Fruit fly (Drosophila melanogaster) whole organism, embryonic: ENCODE data around the gene CG7646.

ENCODE experiments used
- CG10147 ChIP-seq: fragments of 200-800 bp; sonication (Bioruptor generic); optimal IDR thresholded peaks from 2 replicates; lab custom pipeline; 2019; ENCODE audit warnings: missing biosample characterization, mild to moderate bottlenecking, missing genetic modification characterization, moderate library complexity
- CG1024 ChIP-seq: fragments of 200-800 bp; sonication (Bioruptor generic); IDR thresholded peaks from 2 replicates; pipeline ENCODE4 v1.3.6; 2022; ENCODE audit warnings: missing biosample characterization, missing genetic modification characterization
- CG10431 ChIP-seq: fragments of 200-800 bp; sonication (Bioruptor generic); optimal IDR thresholded peaks from 3 replicates; lab custom pipeline; 2018; ENCODE audit warnings: missing biosample characterization, mild to moderate bottlenecking, missing genetic modification characterization
- CG10462 ChIP-seq: fragments of 200-800 bp; sonication (Bioruptor generic); optimal IDR thresholded peaks from 2 replicates; lab custom pipeline; 2016; ENCODE audit warnings: missing biosample characterization, missing genetic modification characterization
- CG1233 ChIP-seq: fragments of 200-800 bp; sonication (Bioruptor generic); optimal IDR thresholded peaks from 4 replicates; lab custom pipeline; 2018; ENCODE audit warnings: missing biosample characterization, mild to moderate bottlenecking, missing genetic modification characterization
- CG12942 ChIP-seq: fragments of 200-800 bp; sonication (Bioruptor generic); optimal IDR thresholded peaks from 3 replicates; lab custom pipeline; 2016; ENCODE audit warnings: missing biosample characterization, missing genetic modification characterization
- CG1529 ChIP-seq: fragments of 200-800 bp; sonication (Bioruptor generic); optimal IDR thresholded peaks from 3 replicates; lab custom pipeline; 2018; ENCODE audit warnings: missing biosample characterization, missing genetic modification characterization
- CG17612 ChIP-seq: fragments of 200-800 bp; sonication (Bioruptor generic); IDR thresholded peaks from 2 replicates; pipeline ENCODE4 v1.3.6; 2022; ENCODE audit warnings: missing biosample characterization, missing genetic modification characterization
- CG2889 ChIP-seq: fragments of 200-800 bp; sonication (Bioruptor generic); IDR thresholded peaks from 3 replicates; pipeline ENCODE4 v1.3.6; 2022; ENCODE audit warnings: missing biosample characterization, missing genetic modification characterization
- CG31365 ChIP-seq: fragments of 200-800 bp; sonication (Bioruptor generic); optimal IDR thresholded peaks from 2 replicates; lab custom pipeline; 2018; ENCODE audit warnings: missing biosample characterization, mild to moderate bottlenecking, missing genetic modification characterization
- CG3163 ChIP-seq: fragments of 200-800 bp; sonication (Bioruptor generic); optimal IDR thresholded peaks from 3 replicates; lab custom pipeline; 2016; ENCODE audit warnings: missing biosample characterization, missing genetic modification characterization
- CG4360 ChIP-seq: fragments of 200-800 bp; sonication (Bioruptor generic); IDR thresholded peaks from 2 replicates; pipeline ENCODE4 v1.3.6; 2022; ENCODE audit warnings: missing biosample characterization, missing genetic modification characterization
- CG7786 ChIP-seq: fragments of 200-800 bp; sonication (Bioruptor generic); optimal IDR thresholded peaks from 2 replicates; lab custom pipeline; 2016; ENCODE audit warnings: missing biosample characterization, missing genetic modification characterization
- CG8924 ChIP-seq: fragments of 200-800 bp; optimal IDR thresholded peaks from 3 replicates; lab custom pipeline; 2019; ENCODE audit warnings: missing biosample characterization, mild to moderate bottlenecking, missing genetic modification characterization, moderate library complexity
- Deaf1 ChIP-seq: fragments of 200-800 bp; optimal IDR thresholded peaks from 3 replicates; lab custom pipeline; 2019; ENCODE audit warnings: missing biosample characterization, mild to moderate bottlenecking, missing genetic modification characterization, moderate library complexity
- Elba2 ChIP-seq: fragments of 200-800 bp; sonication (Bioruptor generic); optimal IDR thresholded peaks from 3 replicates; lab custom pipeline; 2016; ENCODE audit warnings: missing biosample characterization, missing genetic modification characterization
- Fer2 ChIP-seq: fragments of 200-800 bp; sonication (Bioruptor generic); optimal IDR thresholded peaks from 2 replicates; lab custom pipeline; 2018; ENCODE audit warnings: missing biosample characterization, mild to moderate bottlenecking, missing genetic modification characterization, moderate library complexity
- Mad ChIP-seq: fragments of 200-800 bp; sonication (Bioruptor generic); optimal IDR thresholded peaks from 2 replicates; lab custom pipeline; 2016; ENCODE audit warnings: missing biosample characterization, missing genetic modification characterization
- Myb ChIP-seq: fragments of 200-800 bp; sonication (Bioruptor generic); optimal IDR thresholded peaks from 2 replicates; lab custom pipeline; 2016; ENCODE audit warnings: missing biosample characterization, missing genetic modification characterization
- Oli ChIP-seq: fragments of 200-800 bp; sonication (Bioruptor generic); optimal IDR thresholded peaks from 2 replicates; lab custom pipeline; 2018; ENCODE audit warnings: missing biosample characterization, mild to moderate bottlenecking, missing genetic modification characterization, moderate library complexity
- Rfx ChIP-seq: fragments of 200-800 bp; sonication (Bioruptor generic); IDR thresholded peaks from 2 replicates; pipeline ENCODE4 v1.3.6; 2022; ENCODE audit warnings: missing biosample characterization, missing genetic modification characterization
- Side ChIP-seq: fragments of 200-800 bp; sonication (Bioruptor generic); optimal IDR thresholded peaks from 2 replicates; lab custom pipeline; 2016; ENCODE audit warnings: missing biosample characterization, missing genetic modification characterization
- Taf1 ChIP-seq: fragments of 200-800 bp; sonication (Bioruptor generic); IDR thresholded peaks from 2 replicates; pipeline ENCODE4 v1.3.6; 2022; ENCODE audit warnings: missing biosample characterization, missing genetic modification characterization
- Tbp ChIP-seq: fragments of >200 bp; optimal IDR thresholded peaks from 2 replicates; lab custom pipeline; 2018; ENCODE audit warnings: missing biosample characterization, missing genetic modification characterization
- ab ChIP-seq: fragments of 200-800 bp; sonication (Bioruptor generic); optimal IDR thresholded peaks from 2 replicates; lab custom pipeline; 2016; ENCODE audit warnings: missing biosample characterization, missing genetic modification characterization
- ase ChIP-seq: fragments of 200-800 bp; sonication (Bioruptor generic); IDR thresholded peaks from 3 replicates; pipeline ENCODE4 v1.3.6; 2022; ENCODE audit warnings: missing biosample characterization, missing genetic modification characterization
- btn ChIP-seq: fragments of 200-800 bp; sonication (Bioruptor generic); optimal IDR thresholded peaks from 2 replicates; lab custom pipeline; 2016; ENCODE audit warnings: missing biosample characterization, missing genetic modification characterization
- cg ChIP-seq: fragments of 200-800 bp; sonication (Bioruptor generic); optimal IDR thresholded peaks from 3 replicates; lab custom pipeline; 2019; ENCODE audit warnings: missing biosample characterization, mild to moderate bottlenecking, missing genetic modification characterization, moderate library complexity
- corto ChIP-seq: fragments of 200-800 bp; sonication (Bioruptor generic); optimal IDR thresholded peaks from 2 replicates; lab custom pipeline; 2016; ENCODE audit warnings: missing biosample characterization, mild to moderate bottlenecking, missing genetic modification characterization, moderate library complexity
- ewg ChIP-seq: fragments of 200-800 bp; sonication (Bioruptor generic); optimal IDR thresholded peaks from 3 replicates; lab custom pipeline; 2017; ENCODE audit warnings: mild to moderate bottlenecking, missing biosample characterization, missing genetic modification reagents, missing genetic modification characterization
- fd102C ChIP-seq: fragments of 200-800 bp; sonication (Bioruptor generic); optimal IDR thresholded peaks from 2 replicates; lab custom pipeline; 2018; ENCODE audit warnings: missing biosample characterization, mild to moderate bottlenecking, missing genetic modification characterization, moderate library complexity
- gfzf ChIP-seq: fragments of 200-800 bp; sonication (Bioruptor generic); optimal IDR thresholded peaks from 2 replicates; lab custom pipeline; 2016; ENCODE audit warnings: missing biosample characterization, mild to moderate bottlenecking, missing genetic modification characterization, moderate library complexity
- grn ChIP-seq: fragments of 200-800 bp; sonication (Bioruptor generic); optimal IDR thresholded peaks from 3 replicates; lab custom pipeline; 2017; ENCODE audit warnings: missing biosample characterization, missing genetic modification characterization
- ham ChIP-seq: fragments of 200-800 bp; sonication (Bioruptor generic); IDR thresholded peaks from 2 replicates; pipeline ENCODE4 v1.3.6; 2022; ENCODE audit warnings: missing biosample characterization, missing genetic modification characterization
- hb ChIP-seq: fragments of 200-800 bp; sonication (Bioruptor generic); IDR thresholded peaks from 3 replicates; pipeline ENCODE4 v1.3.6; 2022; ENCODE audit warnings: missing biosample characterization, missing genetic modification characterization; ENCODE audit not compliant: partially characterized antibody
- jigr1 ChIP-seq: fragments of 200-800 bp; sonication (Bioruptor generic); IDR thresholded peaks from 3 replicates; pipeline ENCODE4 v1.3.6; 2022; ENCODE audit warnings: missing biosample characterization, missing genetic modification characterization
- klu ChIP-seq: fragments of 200-800 bp; sonication (Bioruptor generic); IDR thresholded peaks from 2 replicates; pipeline ENCODE4 v1.3.6; 2022; ENCODE audit warnings: missing biosample characterization, missing genetic modification characterization
- nerfin-1 ChIP-seq: fragments of 200-800 bp; sonication (Bioruptor generic); optimal IDR thresholded peaks from 3 replicates; lab custom pipeline; 2019; ENCODE audit warnings: missing biosample characterization, mild to moderate bottlenecking, missing genetic modification characterization, moderate library complexity
- phol ChIP-seq: fragments of 200-800 bp; sonication (Bioruptor generic); optimal IDR thresholded peaks from 3 replicates; lab custom pipeline; 2018; ENCODE audit warnings: missing biosample characterization, mild to moderate bottlenecking, missing genetic modification characterization, moderate library complexity
- psq ChIP-seq: fragments of 200-800 bp; sonication (Bioruptor generic); optimal IDR thresholded peaks from 2 replicates; lab custom pipeline; 2017; ENCODE audit warnings: missing biosample characterization, missing genetic modification characterization
- ro ChIP-seq: fragments of 200-800 bp; sonication (Bioruptor generic); IDR thresholded peaks from 2 replicates; pipeline ENCODE4 v1.3.6; 2022; ENCODE audit warnings: missing biosample characterization, missing genetic modification characterization
- salm ChIP-seq: fragments of 200-800 bp; sonication (Bioruptor generic); optimal IDR thresholded peaks from 2 replicates; lab custom pipeline; 2018; ENCODE audit warnings: missing biosample characterization, mild to moderate bottlenecking, missing genetic modification characterization
- sim ChIP-seq: fragments of 200-800 bp; sonication (Bioruptor generic); IDR thresholded peaks from 2 replicates; pipeline ENCODE4 v1.3.6; 2022; ENCODE audit warnings: missing biosample characterization, missing genetic modification characterization
- sug ChIP-seq: fragments of 200-800 bp; optimal IDR thresholded peaks from 2 replicates; lab custom pipeline; 2019; ENCODE audit warnings: missing biosample characterization, mild to moderate bottlenecking, missing genetic modification characterization, moderate library complexity
- tgo ChIP-seq: fragments of 200-800 bp; sonication (Bioruptor generic); IDR thresholded peaks from 3 replicates; pipeline ENCODE4 v1.3.6; 2022; ENCODE audit warnings: missing biosample characterization, missing genetic modification characterization
- tio ChIP-seq: fragments of 200-800 bp; sonication (Bioruptor generic); optimal IDR thresholded peaks from 2 replicates; lab custom pipeline; 2017; ENCODE audit warnings: missing biosample characterization, missing genetic modification characterization, inconsistent platforms
- tll ChIP-seq, 2 experiments: fragments of 200-800 bp in 1 of 2; fragments of >200 bp in 1 of 2; sonication (Bioruptor generic) in 1 of 2; optimal IDR thresholded peaks; 2 replicates each; lab custom pipeline; 2017 to 2019; ENCODE audit warnings: missing biosample characterization in 2 of 2, missing genetic modification characterization in 2 of 2, mild to moderate bottlenecking in 1 of 2, moderate library complexity in 1 of 2
- tup ChIP-seq: fragments of 200-800 bp; sonication (Bioruptor generic); optimal IDR thresholded peaks from 2 replicates; lab custom pipeline; 2016; ENCODE audit warnings: missing biosample characterization, mild to moderate bottlenecking, missing genetic modification characterization, moderate library complexity
- unc-4 ChIP-seq: fragments of 200-800 bp; sonication (Bioruptor generic); IDR thresholded peaks from 2 replicates; pipeline ENCODE4 v1.3.6; 2022; ENCODE audit warnings: missing biosample characterization, missing genetic modification characterization; ENCODE audit not compliant: partially characterized antibody

CG7646 gene

DNA sequence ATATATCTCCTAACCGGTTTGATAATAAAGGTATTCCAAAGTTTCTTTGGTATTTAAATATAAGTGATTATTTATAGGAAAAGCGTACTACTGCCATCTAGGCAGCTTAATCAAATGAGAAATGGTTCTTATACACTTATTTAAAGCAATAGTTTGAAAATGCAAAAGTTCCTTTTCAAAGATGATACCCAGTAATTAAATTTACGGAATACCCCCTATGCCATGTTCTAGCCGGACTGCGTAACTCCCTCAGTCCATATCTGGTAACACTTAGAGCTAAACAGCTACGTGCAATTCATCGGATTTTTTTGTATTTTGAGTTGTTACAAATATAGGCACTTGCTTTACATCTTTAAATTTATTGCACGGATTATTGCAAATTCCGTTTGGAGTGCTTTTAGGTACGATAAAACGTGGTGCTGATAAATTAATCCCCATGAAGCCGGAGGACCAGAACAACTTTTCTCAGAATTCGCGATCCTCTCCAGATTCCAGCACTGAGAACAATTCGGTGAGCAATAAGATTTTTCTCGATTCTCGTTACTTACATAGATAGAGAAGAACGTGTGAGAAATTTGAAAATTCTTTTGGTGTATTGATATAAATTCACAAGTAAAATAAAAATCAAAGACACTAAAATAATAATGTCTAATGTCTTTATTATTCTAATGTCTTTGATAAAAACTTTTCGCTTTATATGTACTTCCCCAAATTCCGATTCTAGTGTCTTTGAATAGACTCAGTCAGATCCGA lies 11.0 kb downstream of the CG7646 start, which contains the start of gene CG7668 (continued):
- TF ChIP-seq CG31365 (tag; lab: Kevin White, UChicago) (peak; percentile 75), tup (GFP tag; lab: Kevin White, UChicago) (peak; percentile 23), grn (peak; percentile 28), CG10147 (GFP tag; lab: Kevin White, UChicago) (peak; percentile 86), gfzf (GFP tag; lab: Kevin White, UChicago) (peak; percentile 81), CG12942 (GFP tag; lab: Kevin White, UChicago) (peak; percentile 86), psq (GFP tag; lab: Kevin White, UChicago) (peak; percentile 55), ham (no peak), cg (peak; percentile 16), Tbp (GFP tag; lab: Kevin White, UChicago) (no peak), ab (peak; percentile 11), sug (tag; lab: Kevin White, UChicago) (peak; percentile 84), Taf1 (peak; percentile 81; the same call in 1 of the 2 replicates), CG1529 (GFP tag; lab: Kevin White, UChicago) (peak; percentile 85), Oli (tag; lab: Kevin White, UChicago) (peak; percentile 89), Side (GFP tag; lab: Kevin White, UChicago) (peak; percentile 84), CG3163 (GFP tag; lab: Kevin White, UChicago) (peak; percentile 60), tll (GFP tag; optimal IDR thresholded peaks at IDR 0.05; lab: Kevin White, UChicago) (no peak), unc-4 (GFP tag; lab: Robert Waterston, UW) (no peak), CG2889 (peak; percentile 83), ro (no peak), ewg (peak; percentile 75), ase (GFP tag; lab: Robert Waterston, UW) (peak; percentile 77; the same call in 1 of the 3 replicates), CG10462 (GFP tag; lab: Kevin White, UChicago) (peak; percentile 63), Mad (GFP tag; lab: Kevin White, UChicago) (peak; percentile 78), Fer2 (tag; lab: Kevin White, UChicago) (peak; percentile 71), jigr1 (GFP tag; lab: Robert Waterston, UW) (peak; percentile 60; the same call in 1 of the 3 replicates), CG10431 (GFP tag; lab: Kevin White, UChicago) (peak; percentile 71), nerfin-1 (tag; lab: Kevin White, UChicago) (peak; percentile 87), CG7786 (GFP tag; lab: Kevin White, UChicago) (peak; percentile 80), hb (GFP tag; lab: Robert Waterston, UW) (no peak), CG8924 (tag; lab: Kevin White, UChicago) (peak; percentile 94), Deaf1 (tag; lab: Kevin White, UChicago) (peak; percentile 66), CG1024 (GFP tag; lab: Robert Waterston, UW) (peak; percentile 87), sim (peak; percentile 90), tio (GFP tag; lab: Kevin White, UChicago) (peak; percentile 82), Elba2 (GFP tag; lab: Kevin White, UChicago) (peak; percentile 83), fd102C (GFP tag; lab: Kevin White, UChicago) (peak; percentile 50), tgo (GFP tag; lab: Robert Waterston, UW) (peak; percentile 87), klu (GFP tag; lab: Robert Waterston, UW) (no peak; the same call in 1 of the 2 replicates), CG17612 (GFP tag; lab: Robert Waterston, UW) (no peak; the same call in 1 of the 2 replicates), Myb (GFP tag; lab: Kevin White, UChicago) (peak; percentile 63), Rfx (GFP tag; lab: Robert Waterston, UW) (no peak; the same call in 1 of the 2 replicates), corto (GFP tag; lab: Kevin White, UChicago) (peak; percentile 52), phol (tag; lab: Kevin White, UChicago) (peak; percentile 93), CG4360 (GFP tag; lab: Robert Waterston, UW) (peak; percentile 64), salm (tag; lab: Kevin White, UChicago) (peak; percentile 89), btn (GFP tag; lab: Kevin White, UChicago) (peak; percentile 68), CG1233 (GFP tag; lab: Kevin White, UChicago) (peak; percentile 87)
